Worm (Caenorhabditis elegans): ENCODE results near the gene epg-7.

ce11 chrX:7314564-7314963, 19.9 kb upstream of the epg-7 start:
- no peak for TF ChIP-seq him-1 (tag; optimal IDR thresholded peaks at IDR 0.05)
- no peak for TF ChIP-seq dao-5 (tag; optimal IDR thresholded peaks at IDR 0.05)

Data from whole organism, L4/young adult.